Worm (Caenorhabditis elegans) whole organism, L2 larva: ENCODE data around the gene C14A6.12.

Source experiments
- C34F6.9 ChIP-seq: fragments of 150-350 bp; optimal IDR thresholded peaks from 2 replicates; lab custom pipeline; 2014; ENCODE audit warnings: missing biosample characterization, missing genetic modification characterization
- R02D3.7 ChIP-seq: fragments of 150-350 bp; optimal IDR thresholded peaks from 2 replicates; lab custom pipeline; 2014; ENCODE audit warnings: missing biosample characterization, missing genetic modification characterization
- Y55F3AM.14 ChIP-seq: fragments of 200-800 bp; sonication (Bioruptor generic); optimal IDR thresholded peaks from 2 replicates; lab custom pipeline; 2018; ENCODE audit warnings: mild to moderate bottlenecking, missing genetic modification characterization, missing compliant biosample characterization
- alr-1 ChIP-seq: fragments of 150-350 bp; optimal IDR thresholded peaks from 2 replicates; lab custom pipeline; 2014; ENCODE audit warnings: missing biosample characterization, missing genetic modification characterization
- aly-2 ChIP-seq: fragments of 150-350 bp; optimal IDR thresholded peaks from 2 replicates; lab custom pipeline; 2014; ENCODE audit warnings: missing biosample characterization, missing genetic modification characterization
- ama-1 ChIP-seq: fragments of 150-350 bp; optimal IDR thresholded peaks from 2 replicates; lab custom pipeline; 2018; ENCODE audit warnings: inconsistent platforms
- blmp-1 ChIP-seq: sonication (generic microtip); optimal IDR thresholded peaks from 2 replicates; lab custom pipeline; 2017; ENCODE audit warnings: missing genetic modification characterization, mild to moderate bottlenecking, missing compliant biosample characterization, antibody characterized with exemption, moderate library complexity; ENCODE audit not compliant: insufficient read depth
- ceh-16 ChIP-seq: fragments of 150-350 bp; optimal IDR thresholded peaks from 2 replicates; lab custom pipeline; 2014; ENCODE audit warnings: missing biosample characterization, missing genetic modification characterization
- ceh-82 ChIP-seq: fragments of 150-350 bp; optimal IDR thresholded peaks from 2 replicates; lab custom pipeline; 2014; ENCODE audit warnings: missing biosample characterization, missing genetic modification characterization
- crh-2 ChIP-seq: sonication (generic microtip); optimal IDR thresholded peaks from 2 replicates; lab custom pipeline; 2017; ENCODE audit warnings: missing biosample characterization, missing genetic modification characterization
- dmd-4 ChIP-seq: sonication (generic microtip); optimal IDR thresholded peaks from 2 replicates; lab custom pipeline; 2017; ENCODE audit warnings: missing biosample characterization, missing genetic modification characterization
- egl-27 ChIP-seq: sonication (generic microtip); optimal IDR thresholded peaks from 3 replicates; lab custom pipeline; 2017; ENCODE audit warnings: missing biosample characterization, missing genetic modification reagents, missing genetic modification characterization
- elt-1 ChIP-seq: fragments of 150-350 bp; optimal IDR thresholded peaks from 2 replicates; lab custom pipeline; 2014; ENCODE audit warnings: missing biosample characterization, missing genetic modification characterization
- fos-1 ChIP-seq: fragments of 150-350 bp; optimal IDR thresholded peaks from 2 replicates; lab custom pipeline; 2014; ENCODE audit warnings: missing biosample characterization, missing genetic modification characterization
- lin-11 ChIP-seq: fragments of 150-350 bp; sonication (generic microtip); optimal IDR thresholded peaks from 2 replicates; lab custom pipeline; 2014; ENCODE audit warnings: missing biosample characterization, missing genetic modification characterization, inconsistent platforms, mixed read lengths
- lin-13 ChIP-seq: fragments of 150-350 bp; optimal IDR thresholded peaks from 2 replicates; lab custom pipeline; 2014; ENCODE audit warnings: missing biosample characterization, missing genetic modification reagents, missing genetic modification characterization
- lin-39 ChIP-seq: fragments of 150-350 bp; optimal IDR thresholded peaks from 2 replicates; lab custom pipeline; 2014; ENCODE audit warnings: missing biosample characterization, missing genetic modification reagents, missing genetic modification characterization
- lsy-2 ChIP-seq, 2 experiments: fragments of 150-350 bp in 1 of 2; sonication (generic microtip) in 1 of 2; optimal IDR thresholded peaks; 2 replicates each; lab custom pipeline; 2014 to 2017; ENCODE audit warnings: missing biosample characterization in 2 of 2, missing genetic modification characterization in 2 of 2
- mab-5 ChIP-seq: fragments of 150-350 bp; optimal IDR thresholded peaks from 2 replicates; lab custom pipeline; 2014; ENCODE audit warnings: missing biosample characterization, missing genetic modification characterization
- mbf-1 ChIP-seq: sonication (generic microtip); optimal IDR thresholded peaks from 2 replicates; lab custom pipeline; 2017; ENCODE audit warnings: missing biosample characterization, missing genetic modification characterization
- nhr-10 ChIP-seq: sonication (generic microtip); optimal IDR thresholded peaks from 2 replicates; lab custom pipeline; 2017; ENCODE audit warnings: missing biosample characterization, missing genetic modification characterization
- nhr-11 ChIP-seq: fragments of 150-350 bp; optimal IDR thresholded peaks from 2 replicates; lab custom pipeline; 2014; ENCODE audit warnings: missing biosample characterization, missing genetic modification characterization
- nhr-12 ChIP-seq: fragments of 150-350 bp; optimal IDR thresholded peaks from 2 replicates; lab custom pipeline; 2014; ENCODE audit warnings: missing biosample characterization, missing genetic modification characterization
- nhr-23 ChIP-seq: fragments of 150-350 bp; optimal IDR thresholded peaks from 2 replicates; lab custom pipeline; 2014; ENCODE audit warnings: missing biosample characterization, missing genetic modification reagents, missing genetic modification characterization
- nhr-25 ChIP-seq: fragments of 150-350 bp; sonication (generic microtip); optimal IDR thresholded peaks from 3 replicates; lab custom pipeline; 2014; ENCODE audit warnings: missing biosample characterization, missing genetic modification characterization
- sem-4 ChIP-seq: fragments of 150-350 bp; optimal IDR thresholded peaks from 2 replicates; lab custom pipeline; 2014; ENCODE audit warnings: missing biosample characterization, missing genetic modification reagents, missing genetic modification characterization
- sma-3 ChIP-seq: sonication (generic microtip); optimal IDR thresholded peaks from 2 replicates; lab custom pipeline; 2016; ENCODE audit warnings: missing genetic modification reagents, missing genetic modification characterization, missing compliant biosample characterization
- sma-9 ChIP-seq, 2 experiments: fragments of 150-350 bp in 1 of 2; sonication (generic microtip) in 1 of 2; optimal IDR thresholded peaks; 2 replicates each; lab custom pipeline; 2014 to 2016; ENCODE audit warnings: missing genetic modification characterization in 2 of 2, mild to moderate bottlenecking in 1 of 2, missing biosample characterization in 1 of 2, missing compliant biosample characterization in 1 of 2, missing genetic modification reagents in 1 of 2, moderate library complexity in 1 of 2
- snpc-4 ChIP-seq: fragments of 150-350 bp; optimal IDR thresholded peaks from 2 replicates; lab custom pipeline; 2014; ENCODE audit warnings: missing biosample characterization, missing genetic modification characterization
- unc-39 ChIP-seq: fragments of 150-350 bp; optimal IDR thresholded peaks from 2 replicates; lab custom pipeline; 2014; ENCODE audit warnings: missing biosample characterization, missing genetic modification characterization
- unc-62 ChIP-seq: fragments of 150-350 bp; optimal IDR thresholded peaks from 2 replicates; lab custom pipeline; 2014; ENCODE audit warnings: missing biosample characterization, missing genetic modification reagents, missing genetic modification characterization
- ztf-1 ChIP-seq: fragments of 200-800 bp; sonication (Bioruptor generic); conservative IDR thresholded peaks from 2 replicates; pipeline ENCODE4 v1.3.6; 2022; ENCODE audit warnings: missing genetic modification characterization, missing compliant biosample characterization
- ztf-11 ChIP-seq: sonication (generic microtip); optimal IDR thresholded peaks from 2 replicates; lab custom pipeline; 2017; ENCODE audit warnings: missing biosample characterization, missing genetic modification characterization
- ztf-4 ChIP-seq: fragments of 150-350 bp; optimal IDR thresholded peaks from 2 replicates; lab custom pipeline; 2014; ENCODE audit warnings: missing biosample characterization, missing genetic modification characterization

C14A6.12 gene

DNA sequence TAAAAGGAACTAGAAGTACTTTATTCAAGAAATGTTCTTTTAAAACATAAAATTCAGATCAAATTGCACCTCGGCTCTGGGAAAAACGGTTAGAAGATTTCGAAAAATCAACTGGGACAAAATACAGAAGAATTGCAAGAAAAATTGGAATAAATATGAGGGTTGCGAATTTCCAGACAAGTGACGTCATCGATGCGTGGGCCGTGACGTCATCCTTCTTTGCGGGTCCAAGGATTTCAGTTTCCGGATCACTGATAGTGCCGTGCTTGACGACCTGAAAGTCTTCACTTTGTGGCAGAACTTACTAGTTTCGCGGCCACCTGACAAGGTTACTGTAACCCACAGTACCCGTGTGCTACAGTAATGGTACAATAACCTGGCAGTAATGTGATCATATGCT is 966 bp upstream of the C14A6.12 start:
- no peak for TF ChIP-seq ama-1
- no peak for TF ChIP-seq aly-2
- no peak for TF ChIP-seq unc-39
- no peak for TF ChIP-seq ztf-11 (tag; lab: Kevin White, UChicago)
- TF ChIP-seq mab-5: no peak
- no peak for TF ChIP-seq nhr-10
- no peak for TF ChIP-seq nhr-11 (tag; lab: Kevin White, UChicago)
- no peak for TF ChIP-seq snpc-4 (tag; lab: Kevin White, UChicago)
- no peak for TF ChIP-seq ceh-16 (tag; lab: Kevin White, UChicago)
- TF ChIP-seq blmp-1 (tag; lab: Kevin White, UChicago): no peak
- no peak for TF ChIP-seq alr-1 (tag; lab: Kevin White, UChicago)

- TF ChIP-seq ztf-1 (GFP tag; lab: Robert Waterston, UW) (no peak), mab-5 (no peak), alr-1 (tag; lab: Kevin White, UChicago) (no peak), ceh-82 (no peak), C34F6.9 (no peak), blmp-1 (tag; lab: Kevin White, UChicago) (no peak), Y55F3AM.14 (GFP tag; lab: Kevin White, UChicago) (no peak), lin-39 (no peak), R02D3.7 (tag; lab: Kevin White, UChicago) (no peak)
Measured at ce11 chrV:18161228-18161627, 1.2 kb downstream of the C14A6.12 start, which contains the start of gene C14A6.13. C14A6.13 (minus strand) TSS chrV:18161328.

DNA sequence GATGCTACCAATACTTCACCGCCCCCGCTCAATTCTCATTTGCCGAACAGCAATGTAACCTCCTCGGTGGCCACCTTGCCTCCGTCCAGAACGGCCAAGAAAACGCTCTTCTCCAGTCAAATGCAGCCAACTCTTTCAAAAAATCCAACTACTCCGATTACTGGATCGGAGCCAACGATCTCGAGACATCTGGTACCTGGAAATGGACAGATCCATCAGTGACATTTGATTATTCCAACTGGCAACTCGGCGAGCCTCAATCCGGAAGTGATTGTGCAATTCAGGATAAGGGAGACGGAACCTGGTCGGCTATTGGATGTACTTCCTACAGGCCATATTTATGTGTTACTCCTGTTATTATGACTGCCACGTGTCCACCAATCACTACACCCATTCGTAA is 4.3 kb downstream of the C14A6.12 start:
- TF ChIP-seq lin-13 (GFP tag; lab: Kevin White, UChicago) (no peak), mbf-1 (tag; lab: Kevin White, UChicago) (no peak), unc-62 (no peak)

DNA sequence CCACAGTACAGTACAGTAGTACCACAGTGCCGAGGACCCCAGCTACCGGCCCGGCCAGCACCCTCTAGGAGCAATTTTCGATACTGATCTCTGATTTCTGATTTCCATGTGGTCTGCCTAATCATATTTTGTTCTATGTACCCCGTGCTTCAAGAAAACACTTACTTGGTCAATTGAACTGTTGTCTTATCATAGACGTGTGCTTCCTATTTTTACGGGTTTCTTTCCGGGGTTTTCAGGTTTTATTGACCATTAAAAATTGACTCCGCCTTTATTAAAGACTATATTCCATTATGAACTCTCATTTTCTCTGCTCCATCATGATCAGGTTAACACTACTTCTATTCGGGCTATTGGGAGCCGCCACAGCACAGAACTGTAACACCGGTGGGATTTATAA is 4.8 kb downstream of the C14A6.12 start, which contains the start of gene clec-48:
Gene clec-48, plus strand, starts transcription at position 320 of the 400 bp plus-strand sequence.
- TF ChIP-seq lin-39: no peak
- peak; percentile 13 for TF ChIP-seq sma-9 (GFP tag; optimal IDR thresholded peaks at IDR 0.05; lab: Kevin White, UChicago)
- no peak for TF ChIP-seq sma-9 (tag; optimal IDR thresholded peaks at IDR 0.05; lab: Kevin White, UChicago)
- no peak for TF ChIP-seq mab-5
- no peak for TF ChIP-seq aly-2

- TF ChIP-seq snpc-4 (tag; lab: Kevin White, UChicago) (no peak), dmd-4 (tag; lab: Kevin White, UChicago) (no peak), fos-1 (tag; lab: Kevin White, UChicago) (peak; percentile 4)
Measured at ce11 chrV:18146077-18146476, 16.4 kb downstream of the C14A6.12 start, which contains the start of gene C14A6.3. C14A6.3 (plus strand) TSS chrV:18146377.

ce11 chrV:18144442-18144841 is 18.0 kb downstream of the C14A6.12 start:
- TF ChIP-seq alr-1 (tag; lab: Kevin White, UChicago) (no peak), nhr-12 (tag; lab: Kevin White, UChicago) (no peak), ztf-4 (tag; lab: Kevin White, UChicago) (no peak), sem-4 (tag; lab: Kevin White, UChicago) (no peak), sma-9 (GFP tag; optimal IDR thresholded peaks at IDR 0.05; lab: Kevin White, UChicago) (no peak), sma-9 (tag; optimal IDR thresholded peaks at IDR 0.05; lab: Kevin White, UChicago) (no peak), ztf-1 (GFP tag; lab: Robert Waterston, UW) (no peak), lsy-2 (tag; optimal IDR thresholded peaks at IDR 0.05; lab: Kevin White, UChicago) (no peak), nhr-25 (tag; lab: Kevin White, UChicago) (no peak), sma-3 (no peak), elt-1 (no peak), ceh-82 (no peak), egl-27 (no peak), lin-11 (tag; lab: Kevin White, UChicago) (no peak), crh-2 (tag; lab: Kevin White, UChicago) (no peak), nhr-11 (tag; lab: Kevin White, UChicago) (no peak), ama-1 (no peak), nhr-23 (no peak)
